Worm (Caenorhabditis elegans) whole organism, L2 larva: ENCODE measurements around the gene Y46G5A.15.

Experiments used
- C34F6.9 ChIP-seq: fragments of 150-350 bp; optimal IDR thresholded peaks from 2 replicates; lab custom pipeline; 2014; ENCODE audit warnings: missing biosample characterization, missing genetic modification characterization
- F13H6.1 ChIP-seq: sonication (generic microtip); optimal IDR thresholded peaks from 2 replicates; lab custom pipeline; 2016; ENCODE audit warnings: missing genetic modification characterization, missing compliant biosample characterization
- R02D3.7 ChIP-seq: fragments of 150-350 bp; optimal IDR thresholded peaks from 2 replicates; lab custom pipeline; 2014; ENCODE audit warnings: missing biosample characterization, missing genetic modification characterization
- Y55F3AM.14 ChIP-seq: fragments of 200-800 bp; sonication (Bioruptor generic); optimal IDR thresholded peaks from 2 replicates; lab custom pipeline; 2018; ENCODE audit warnings: mild to moderate bottlenecking, missing genetic modification characterization, missing compliant biosample characterization
- ZK546.5 ChIP-seq: sonication (generic microtip); optimal IDR thresholded peaks from 2 replicates; lab custom pipeline; 2017; ENCODE audit warnings: missing biosample characterization, missing genetic modification characterization
- alr-1 ChIP-seq: fragments of 150-350 bp; optimal IDR thresholded peaks from 2 replicates; lab custom pipeline; 2014; ENCODE audit warnings: missing biosample characterization, missing genetic modification characterization
- aly-2 ChIP-seq: fragments of 150-350 bp; optimal IDR thresholded peaks from 2 replicates; lab custom pipeline; 2014; ENCODE audit warnings: missing biosample characterization, missing genetic modification characterization
- ama-1 ChIP-seq: fragments of 150-350 bp; optimal IDR thresholded peaks from 2 replicates; lab custom pipeline; 2018; ENCODE audit warnings: inconsistent platforms
- blmp-1 ChIP-seq: sonication (generic microtip); optimal IDR thresholded peaks from 2 replicates; lab custom pipeline; 2017; ENCODE audit warnings: missing genetic modification characterization, mild to moderate bottlenecking, missing compliant biosample characterization, antibody characterized with exemption, moderate library complexity; ENCODE audit not compliant: insufficient read depth
- ceh-16 ChIP-seq: fragments of 150-350 bp; optimal IDR thresholded peaks from 2 replicates; lab custom pipeline; 2014; ENCODE audit warnings: missing biosample characterization, missing genetic modification characterization
- ceh-82 ChIP-seq: fragments of 150-350 bp; optimal IDR thresholded peaks from 2 replicates; lab custom pipeline; 2014; ENCODE audit warnings: missing biosample characterization, missing genetic modification characterization
- crh-2 ChIP-seq: sonication (generic microtip); optimal IDR thresholded peaks from 2 replicates; lab custom pipeline; 2017; ENCODE audit warnings: missing biosample characterization, missing genetic modification characterization
- dmd-4 ChIP-seq: sonication (generic microtip); optimal IDR thresholded peaks from 2 replicates; lab custom pipeline; 2017; ENCODE audit warnings: missing biosample characterization, missing genetic modification characterization
- egl-27 ChIP-seq: sonication (generic microtip); optimal IDR thresholded peaks from 3 replicates; lab custom pipeline; 2017; ENCODE audit warnings: missing biosample characterization, missing genetic modification reagents, missing genetic modification characterization
- elt-1 ChIP-seq: fragments of 150-350 bp; optimal IDR thresholded peaks from 2 replicates; lab custom pipeline; 2014; ENCODE audit warnings: missing biosample characterization, missing genetic modification characterization
- elt-3 ChIP-seq: sonication (generic microtip); optimal IDR thresholded peaks from 2 replicates; lab custom pipeline; 2017; ENCODE audit warnings: missing biosample characterization, missing genetic modification characterization
- fos-1 ChIP-seq: fragments of 150-350 bp; optimal IDR thresholded peaks from 2 replicates; lab custom pipeline; 2014; ENCODE audit warnings: missing biosample characterization, missing genetic modification characterization
- gmeb-1 ChIP-seq: fragments of 150-350 bp; optimal IDR thresholded peaks from 2 replicates; lab custom pipeline; 2014; ENCODE audit warnings: missing biosample characterization, missing genetic modification characterization
- lin-11 ChIP-seq: fragments of 150-350 bp; sonication (generic microtip); optimal IDR thresholded peaks from 2 replicates; lab custom pipeline; 2014; ENCODE audit warnings: missing biosample characterization, missing genetic modification characterization, inconsistent platforms, mixed read lengths
- lin-13 ChIP-seq: fragments of 150-350 bp; optimal IDR thresholded peaks from 2 replicates; lab custom pipeline; 2014; ENCODE audit warnings: missing biosample characterization, missing genetic modification reagents, missing genetic modification characterization
- lin-39 ChIP-seq: fragments of 150-350 bp; optimal IDR thresholded peaks from 2 replicates; lab custom pipeline; 2014; ENCODE audit warnings: missing biosample characterization, missing genetic modification reagents, missing genetic modification characterization
- lsy-2 ChIP-seq, 2 experiments: fragments of 150-350 bp in 1 of 2; sonication (generic microtip) in 1 of 2; optimal IDR thresholded peaks; 2 replicates each; lab custom pipeline; 2014 to 2017; ENCODE audit warnings: missing biosample characterization in 2 of 2, missing genetic modification characterization in 2 of 2
- mab-5 ChIP-seq: fragments of 150-350 bp; optimal IDR thresholded peaks from 2 replicates; lab custom pipeline; 2014; ENCODE audit warnings: missing biosample characterization, missing genetic modification characterization
- mdl-1 ChIP-seq, 2 experiments: fragments of 150-350 bp in 1 of 2; sonication (generic microtip) in 1 of 2; optimal IDR thresholded peaks; 2 replicates each; lab custom pipeline; 2017; ENCODE audit warnings: missing biosample characterization in 2 of 2, missing genetic modification characterization in 2 of 2
- nhr-10 ChIP-seq: sonication (generic microtip); optimal IDR thresholded peaks from 2 replicates; lab custom pipeline; 2017; ENCODE audit warnings: missing biosample characterization, missing genetic modification characterization
- nhr-11 ChIP-seq: fragments of 150-350 bp; optimal IDR thresholded peaks from 2 replicates; lab custom pipeline; 2014; ENCODE audit warnings: missing biosample characterization, missing genetic modification characterization
- nhr-12 ChIP-seq: fragments of 150-350 bp; optimal IDR thresholded peaks from 2 replicates; lab custom pipeline; 2014; ENCODE audit warnings: missing biosample characterization, missing genetic modification characterization
- nhr-129 ChIP-seq: fragments of 150-350 bp; optimal IDR thresholded peaks from 2 replicates; lab custom pipeline; 2014; ENCODE audit warnings: missing biosample characterization, missing genetic modification characterization
- nhr-21 ChIP-seq: fragments of 150-350 bp; optimal IDR thresholded peaks from 2 replicates; lab custom pipeline; 2014; ENCODE audit warnings: missing biosample characterization, missing genetic modification characterization
- nhr-23 ChIP-seq: fragments of 150-350 bp; optimal IDR thresholded peaks from 2 replicates; lab custom pipeline; 2014; ENCODE audit warnings: missing biosample characterization, missing genetic modification reagents, missing genetic modification characterization
- nhr-237 ChIP-seq: fragments of 150-350 bp; optimal IDR thresholded peaks from 2 replicates; lab custom pipeline; 2014; ENCODE audit warnings: missing biosample characterization, missing genetic modification characterization
- nhr-25 ChIP-seq: fragments of 150-350 bp; sonication (generic microtip); optimal IDR thresholded peaks from 3 replicates; lab custom pipeline; 2014; ENCODE audit warnings: missing biosample characterization, missing genetic modification characterization
- nhr-77 ChIP-seq: fragments of 150-350 bp; optimal IDR thresholded peaks from 2 replicates; lab custom pipeline; 2014; ENCODE audit warnings: missing biosample characterization, missing genetic modification characterization
- peb-1 ChIP-seq: fragments of 150-350 bp; optimal IDR thresholded peaks from 2 replicates; lab custom pipeline; 2014; ENCODE audit warnings: missing biosample characterization, missing genetic modification characterization
- sem-4 ChIP-seq: fragments of 150-350 bp; optimal IDR thresholded peaks from 2 replicates; lab custom pipeline; 2014; ENCODE audit warnings: missing biosample characterization, missing genetic modification reagents, missing genetic modification characterization
- sma-3 ChIP-seq: sonication (generic microtip); optimal IDR thresholded peaks from 2 replicates; lab custom pipeline; 2016; ENCODE audit warnings: missing genetic modification reagents, missing genetic modification characterization, missing compliant biosample characterization
- sma-9 ChIP-seq, 2 experiments: fragments of 150-350 bp in 1 of 2; sonication (generic microtip) in 1 of 2; optimal IDR thresholded peaks; 2 replicates each; lab custom pipeline; 2014 to 2016; ENCODE audit warnings: missing genetic modification characterization in 2 of 2, mild to moderate bottlenecking in 1 of 2, missing biosample characterization in 1 of 2, missing compliant biosample characterization in 1 of 2, missing genetic modification reagents in 1 of 2, moderate library complexity in 1 of 2
- unc-39 ChIP-seq: fragments of 150-350 bp; optimal IDR thresholded peaks from 2 replicates; lab custom pipeline; 2014; ENCODE audit warnings: missing biosample characterization, missing genetic modification characterization
- unc-55 ChIP-seq: fragments of 150-350 bp; sonication (generic microtip); optimal IDR thresholded peaks from 3 replicates; lab custom pipeline; 2014; ENCODE audit warnings: missing biosample characterization, missing genetic modification reagents, missing genetic modification characterization
- unc-62 ChIP-seq: fragments of 150-350 bp; optimal IDR thresholded peaks from 2 replicates; lab custom pipeline; 2014; ENCODE audit warnings: missing biosample characterization, missing genetic modification reagents, missing genetic modification characterization
- zag-1 ChIP-seq: fragments of 150-350 bp; optimal IDR thresholded peaks from 2 replicates; lab custom pipeline; 2014; ENCODE audit warnings: missing biosample characterization, missing genetic modification characterization
- ztf-1 ChIP-seq: fragments of 200-800 bp; sonication (Bioruptor generic); conservative IDR thresholded peaks from 2 replicates; pipeline ENCODE4 v1.3.6; 2022; ENCODE audit warnings: missing genetic modification characterization, missing compliant biosample characterization
- ztf-4 ChIP-seq: fragments of 150-350 bp; optimal IDR thresholded peaks from 2 replicates; lab custom pipeline; 2014; ENCODE audit warnings: missing biosample characterization, missing genetic modification characterization

Gene Y46G5A.15

ce11 chrII:12799927-12800522 is 14.8 kb upstream of the Y46G5A.15 start:
- TF ChIP-seq sma-9 (GFP tag; optimal IDR thresholded peaks at IDR 0.05; lab: Kevin White, UChicago): peak; percentile 85
- no peak for TF ChIP-seq sma-9 (tag; optimal IDR thresholded peaks at IDR 0.05; lab: Kevin White, UChicago)
- no peak for TF ChIP-seq nhr-77 (tag; lab: Kevin White, UChicago)
- no peak for TF ChIP-seq nhr-12 (tag; lab: Kevin White, UChicago)
- TF ChIP-seq nhr-25: peak; percentile 59
- no peak for TF ChIP-seq elt-1 (tag; lab: Kevin White, UChicago)
- peak; percentile 23 for TF ChIP-seq sma-3 (GFP tag; lab: Kevin White, UChicago)
- no peak for TF ChIP-seq dmd-4 (tag; lab: Kevin White, UChicago)
- TF ChIP-seq nhr-23 (tag; lab: Kevin White, UChicago): no peak
- TF ChIP-seq mab-5 (tag; lab: Kevin White, UChicago): no peak
- peak; percentile 56 for TF ChIP-seq blmp-1 (tag; lab: Kevin White, UChicago)
- peak; percentile 8 for TF ChIP-seq ztf-4 (tag; lab: Kevin White, UChicago)
- TF ChIP-seq mdl-1 (tag; optimal IDR thresholded peaks at IDR 0.05; lab: Kevin White, UChicago): peak in 1 of 2 experiments; percentile 54
- TF ChIP-seq unc-62 (GFP tag; lab: Kevin White, UChicago): no peak
- TF ChIP-seq lsy-2 (tag; optimal IDR thresholded peaks at IDR 0.05; lab: Kevin White, UChicago): peak; percentile 73 to 89
- TF ChIP-seq fos-1 (tag; lab: Kevin White, UChicago): no peak
- peak; percentile 66 for TF ChIP-seq crh-2 (tag; lab: Kevin White, UChicago)
- TF ChIP-seq ceh-16: no peak
- TF ChIP-seq lin-39 (tag; lab: Kevin White, UChicago): no peak
- TF ChIP-seq nhr-11 (tag; lab: Kevin White, UChicago): peak; percentile 66
- no peak for TF ChIP-seq zag-1 (tag; lab: Kevin White, UChicago)
- TF ChIP-seq nhr-21 (tag; lab: Kevin White, UChicago): peak; percentile 63
- no peak for TF ChIP-seq ceh-82 (tag; lab: Kevin White, UChicago)
- no peak for TF ChIP-seq alr-1
- TF ChIP-seq unc-39 (tag; lab: Kevin White, UChicago): no peak
- no peak for TF ChIP-seq nhr-10
- no peak for TF ChIP-seq egl-27 (tag; lab: Kevin White, UChicago)
- TF ChIP-seq C34F6.9 (tag; lab: Kevin White, UChicago): peak; percentile 1
- TF ChIP-seq aly-2 (tag; lab: Kevin White, UChicago): no peak
- TF ChIP-seq F13H6.1 (tag; lab: Kevin White, UChicago): peak; percentile 31

- TF ChIP-seq ceh-82 (tag; lab: Kevin White, UChicago): no peak
These were observed 14.1 kb upstream of the Y46G5A.15 start for ce11 chrII:12799364-12799763.

ce11 chrII:12798814-12799213 is 13.6 kb upstream of the Y46G5A.15 start:
- TF ChIP-seq peb-1 (tag; lab: Kevin White, UChicago): no peak
- peak; percentile 77 for TF ChIP-seq gmeb-1
- TF ChIP-seq crh-2 (tag; lab: Kevin White, UChicago): peak; percentile 87
- TF ChIP-seq F13H6.1 (tag; lab: Kevin White, UChicago): peak; percentile 91
- TF ChIP-seq ztf-4 (tag; lab: Kevin White, UChicago): peak; percentile 92
- TF ChIP-seq sma-9 (GFP tag; optimal IDR thresholded peaks at IDR 0.05; lab: Kevin White, UChicago): peak; percentile 97
- TF ChIP-seq sma-9 (tag; optimal IDR thresholded peaks at IDR 0.05; lab: Kevin White, UChicago): no peak
- TF ChIP-seq sma-3 (GFP tag; lab: Kevin White, UChicago): peak; percentile 96
- TF ChIP-seq lin-13 (GFP tag; lab: Kevin White, UChicago): peak; percentile 3
- TF ChIP-seq nhr-129 (tag; lab: Kevin White, UChicago): peak; percentile 80
- TF ChIP-seq elt-1 (tag; lab: Kevin White, UChicago): peak; percentile 55
- peak; percentile 62 for TF ChIP-seq blmp-1 (tag; lab: Kevin White, UChicago)
- peak; percentile 57 for TF ChIP-seq ceh-16
- TF ChIP-seq fos-1 (tag; lab: Kevin White, UChicago): peak; percentile 53
- TF ChIP-seq ztf-1: 0 out of 2 replicates have a peak, but pooled peaks have one; percentile 71
- peak; percentile 91 for TF ChIP-seq nhr-25
- TF ChIP-seq nhr-11 (tag; lab: Kevin White, UChicago): no peak
- TF ChIP-seq elt-3 (tag; lab: Kevin White, UChicago): no peak
- TF ChIP-seq unc-55 (GFP tag; lab: Kevin White, UChicago): no peak
- TF ChIP-seq lin-11 (tag; lab: Kevin White, UChicago): peak; percentile 15
- no peak for TF ChIP-seq ama-1 (lab: Kevin White, UChicago)
- TF ChIP-seq lsy-2 (tag; optimal IDR thresholded peaks at IDR 0.05; lab: Kevin White, UChicago): peak in 1 of 2 experiments; percentile 80
- peak; percentile 73 to 80 for TF ChIP-seq mdl-1 (tag; optimal IDR thresholded peaks at IDR 0.05; lab: Kevin White, UChicago)
- TF ChIP-seq nhr-237 (tag; lab: Kevin White, UChicago): peak; percentile 2
- TF ChIP-seq nhr-21 (tag; lab: Kevin White, UChicago): peak; percentile 96
- peak; percentile 54 for TF ChIP-seq C34F6.9 (tag; lab: Kevin White, UChicago)
- peak; percentile 41 for TF ChIP-seq nhr-77 (tag; lab: Kevin White, UChicago)
- peak; percentile 79 for TF ChIP-seq egl-27 (tag; lab: Kevin White, UChicago)
- TF ChIP-seq ZK546.5: no peak
- TF ChIP-seq sem-4 (tag; lab: Kevin White, UChicago): peak; percentile 43
- no peak for TF ChIP-seq alr-1
- TF ChIP-seq Y55F3AM.14 (GFP tag; lab: Kevin White, UChicago): peak; percentile 67
- TF ChIP-seq R02D3.7: no peak
